Worm (Caenorhabditis elegans): ENCODE results near the gene lact-4.

DNA sequence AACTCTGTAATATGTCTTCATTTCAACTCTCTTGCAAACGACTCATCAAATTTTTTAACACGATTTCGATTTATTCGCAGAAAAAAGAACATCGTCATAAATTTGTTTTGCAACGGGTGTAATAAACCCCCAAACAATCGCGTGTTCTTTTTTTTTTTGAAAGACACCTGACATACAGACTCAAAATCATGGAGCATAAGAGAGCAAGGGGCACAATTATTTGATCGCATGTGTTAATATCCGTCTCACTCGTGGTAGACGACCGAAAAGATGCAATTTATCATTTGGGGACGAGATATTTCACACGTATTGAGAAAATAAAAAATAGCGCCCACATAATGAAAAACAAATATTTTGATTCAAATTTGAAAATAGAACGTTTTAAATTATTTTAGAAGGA is 15.9 kb upstream of the lact-4 start:
- TF ChIP-seq unc-62 (GFP tag; optimal IDR thresholded peaks at IDR 0.05) (no peak), nhr-179 (tag; optimal IDR thresholded peaks at IDR 0.05) (no peak), mel-28 (tag; optimal IDR thresholded peaks at IDR 0.05; ENCODE audit: borderline replicate concordance) (no peak), F39B2.1 (GFP tag; IDR thresholded peaks at IDR 0.05) (no peak), hmg-20 (GFP tag; IDR thresholded peaks at IDR 0.05) (no peak), pha-4 (tag; optimal IDR thresholded peaks at IDR 0.05) (no peak), tbp1 (GFP tag; optimal IDR thresholded peaks at IDR 0.05) (no peak)

Data from whole organism, young adult.